Fruit fly (Drosophila melanogaster) whole organism, embryonic: ENCODE data around the gene Gas8.

Experiments used
- Atf-2 ChIP-seq: fragments of 200-800 bp; sonication (Bioruptor generic); optimal IDR thresholded peaks from 2 replicates; lab custom pipeline; 2016; ENCODE audit warnings: missing biosample characterization, missing genetic modification characterization
- CG11504 ChIP-seq: fragments of 200-800 bp; sonication (Bioruptor generic); optimal IDR thresholded peaks from 3 replicates; lab custom pipeline; 2019; ENCODE audit warnings: missing biosample characterization, mild to moderate bottlenecking, missing genetic modification characterization, moderate library complexity
- CG13287 ChIP-seq: fragments of 200-800 bp; sonication (Bioruptor generic); IDR thresholded peaks from 2 replicates; pipeline ENCODE4 v1.3.6; 2022; ENCODE audit warnings: missing biosample characterization, missing genetic modification characterization; ENCODE audit not compliant: partially characterized antibody
- CG13424 ChIP-seq: fragments of 200-800 bp; sonication (Bioruptor generic); optimal IDR thresholded peaks from 2 replicates; lab custom pipeline; 2019; ENCODE audit warnings: missing biosample characterization, mild to moderate bottlenecking, missing genetic modification characterization, moderate library complexity
- CG14441 ChIP-seq: fragments of 200-800 bp; sonication (Bioruptor generic); IDR thresholded peaks from 2 replicates; pipeline ENCODE4 v1.3.6; 2022; ENCODE audit warnings: missing biosample characterization, missing genetic modification characterization
- CG14710 ChIP-seq: fragments of 200-800 bp; sonication (Bioruptor generic); optimal IDR thresholded peaks from 3 replicates; lab custom pipeline; 2019; ENCODE audit warnings: missing biosample characterization, mild to moderate bottlenecking, missing genetic modification characterization, moderate library complexity
- CG15269 ChIP-seq: fragments of 200-800 bp; sonication (Bioruptor generic); optimal IDR thresholded peaks from 2 replicates; lab custom pipeline; 2018; ENCODE audit warnings: missing biosample characterization, mild to moderate bottlenecking, missing genetic modification characterization, moderate library complexity
- CG30020 ChIP-seq: fragments of 200-800 bp; optimal IDR thresholded peaks from 2 replicates; lab custom pipeline; 2019; ENCODE audit warnings: missing biosample characterization, mild to moderate bottlenecking, missing genetic modification characterization, moderate library complexity
- CG3163 ChIP-seq: fragments of 200-800 bp; sonication (Bioruptor generic); optimal IDR thresholded peaks from 3 replicates; lab custom pipeline; 2016; ENCODE audit warnings: missing biosample characterization, missing genetic modification characterization
- CG34224 ChIP-seq: fragments of 200-800 bp; sonication (Bioruptor generic); IDR thresholded peaks from 3 replicates; pipeline ENCODE4 v1.3.6; 2022; ENCODE audit warnings: missing biosample characterization, missing genetic modification characterization; ENCODE audit not compliant: partially characterized antibody
- CG7839 ChIP-seq: fragments of 200-800 bp; sonication (Bioruptor generic); optimal IDR thresholded peaks from 3 replicates; lab custom pipeline; 2018; ENCODE audit warnings: missing biosample characterization, mild to moderate bottlenecking, missing genetic modification characterization, moderate library complexity
- CG8359 ChIP-seq: fragments of 200-800 bp; sonication (Bioruptor generic); optimal IDR thresholded peaks from 2 replicates; lab custom pipeline; 2017; ENCODE audit warnings: missing biosample characterization, mild to moderate bottlenecking, missing genetic modification characterization, borderline replicate concordance
- CG8478 ChIP-seq: fragments of >200 bp; optimal IDR thresholded peaks from 2 replicates; lab custom pipeline; 2018
- Dad ChIP-seq: fragments of 200-800 bp; sonication (Bioruptor generic); optimal IDR thresholded peaks from 3 replicates; lab custom pipeline; 2016; ENCODE audit warnings: missing biosample characterization, missing genetic modification characterization
- Dfd ChIP-seq, 2 experiments: fragments of >200 bp; optimal IDR thresholded peaks; 2 replicates each; lab custom pipeline; 2017; ENCODE audit warnings: missing biosample characterization in 2 of 2, missing genetic modification characterization in 2 of 2
- Dip3 ChIP-seq: fragments of 200-800 bp; sonication (Bioruptor generic); optimal IDR thresholded peaks from 3 replicates; lab custom pipeline; 2016; ENCODE audit warnings: missing biosample characterization, missing genetic modification characterization
- Doc2 ChIP-seq: fragments of 200-800 bp; sonication (Bioruptor generic); IDR thresholded peaks from 2 replicates; pipeline ENCODE4 v1.3.6; 2022; ENCODE audit warnings: missing biosample characterization, missing genetic modification characterization
- Fer2 ChIP-seq: fragments of 200-800 bp; sonication (Bioruptor generic); optimal IDR thresholded peaks from 2 replicates; lab custom pipeline; 2018; ENCODE audit warnings: missing biosample characterization, mild to moderate bottlenecking, missing genetic modification characterization, moderate library complexity
- Hr78 ChIP-seq, 2 experiments: fragments of 200-800 bp in 1 of 2; fragments of >200 bp in 1 of 2; sonication (Bioruptor generic) in 1 of 2; optimal IDR thresholded peaks; 2 replicates each; lab custom pipeline; 2017 to 2019; ENCODE audit warnings: missing biosample characterization in 2 of 2, missing genetic modification characterization in 2 of 2, mild to moderate bottlenecking in 1 of 2, moderate library complexity in 1 of 2
- Pdp1 ChIP-seq, 2 experiments: fragments of 200-800 bp; sonication (Bioruptor generic); optimal IDR thresholded peaks; 3 replicates each; lab custom pipeline; 2016; ENCODE audit warnings: missing biosample characterization in 2 of 2, missing genetic modification characterization in 2 of 2, mild to moderate bottlenecking in 1 of 2, moderate library complexity in 1 of 2
- Scr ChIP-seq: fragments of 200-800 bp; sonication (Bioruptor generic); IDR thresholded peaks from 2 replicates; pipeline ENCODE4 v1.3.6; 2022; ENCODE audit warnings: missing biosample characterization, missing genetic modification characterization; ENCODE audit not compliant: partially characterized antibody
- Sin3A ChIP-seq: fragments of >200 bp; optimal IDR thresholded peaks from 2 replicates; lab custom pipeline; 2018
- Spps ChIP-seq: fragments of 200-800 bp; sonication (Bioruptor generic); optimal IDR thresholded peaks from 2 replicates; lab custom pipeline; 2018; ENCODE audit warnings: missing biosample characterization, mild to moderate bottlenecking, missing genetic modification characterization
- Trl ChIP-seq, 3 experiments: fragments of >200 bp in 2 of 3; fragments of 200-800 bp in 1 of 3; sonication (Bioruptor generic) in 1 of 3; optimal IDR thresholded peaks; 2 replicates in 1 of 3; 3 replicates in 2 of 3; lab custom pipeline; 2016 to 2017; ENCODE audit warnings: missing biosample characterization in 1 of 3, missing genetic modification characterization in 1 of 3
- Usf ChIP-seq: fragments of 200-800 bp; sonication (Bioruptor generic); optimal IDR thresholded peaks from 2 replicates; lab custom pipeline; 2017; ENCODE audit warnings: missing genotype, missing biosample characterization, missing genetic modification characterization
- chinmo ChIP-seq: fragments of 200-800 bp; sonication (Bioruptor generic); IDR thresholded peaks from 4 replicates; pipeline ENCODE4 v1.3.6; 2022; ENCODE audit warnings: missing biosample characterization, missing genetic modification characterization; ENCODE audit not compliant: partially characterized antibody
- danr ChIP-seq: fragments of 200-800 bp; sonication (Bioruptor generic); IDR thresholded peaks from 2 replicates; pipeline ENCODE4 v1.3.6; 2022; ENCODE audit warnings: missing biosample characterization, missing genetic modification characterization
- gt ChIP-seq: fragments of 200-800 bp; sonication (Bioruptor generic); IDR thresholded peaks from 2 replicates; pipeline ENCODE4 v1.3.6; 2022; ENCODE audit warnings: missing biosample characterization, missing genetic modification characterization
- lbe ChIP-seq: fragments of 200-800 bp; sonication (Bioruptor generic); optimal IDR thresholded peaks from 2 replicates; lab custom pipeline; 2016; ENCODE audit warnings: missing biosample characterization, mild to moderate bottlenecking, missing genetic modification characterization
- lilli ChIP-seq: fragments of 200-800 bp; sonication (Bioruptor generic); optimal IDR thresholded peaks from 3 replicates; lab custom pipeline; 2016; ENCODE audit warnings: missing biosample characterization, missing genetic modification characterization
- mam ChIP-seq: fragments of 200-800 bp; sonication (Bioruptor generic); optimal IDR thresholded peaks from 3 replicates; lab custom pipeline; 2016; ENCODE audit warnings: missing biosample characterization, missing genetic modification characterization
- nom ChIP-seq: fragments of 200-800 bp; sonication (Bioruptor generic); optimal IDR thresholded peaks from 2 replicates; lab custom pipeline; 2017; ENCODE audit warnings: missing biosample characterization, missing genetic modification characterization, mild to moderate bottlenecking, moderate library complexity, missing genetic modification reagents
- sd ChIP-seq: fragments of 200-800 bp; sonication (Bioruptor generic); optimal IDR thresholded peaks from 3 replicates; lab custom pipeline; 2018; ENCODE audit warnings: missing biosample characterization, mild to moderate bottlenecking, missing genetic modification characterization, moderate library complexity
- sens ChIP-seq: fragments of 200-800 bp; sonication (Bioruptor generic); peaks from one replicate; lab custom pipeline; 2016; ENCODE audit warnings: missing biosample characterization, missing genetic modification characterization
- sim ChIP-seq: fragments of 200-800 bp; sonication (Bioruptor generic); IDR thresholded peaks from 2 replicates; pipeline ENCODE4 v1.3.6; 2022; ENCODE audit warnings: missing biosample characterization, missing genetic modification characterization
- sna ChIP-seq: fragments of 200-800 bp; sonication (Bioruptor generic); IDR thresholded peaks from 2 replicates; pipeline ENCODE4 v1.3.6; 2022; ENCODE audit warnings: missing biosample characterization, missing genetic modification characterization; ENCODE audit not compliant: partially characterized antibody
- sqz ChIP-seq: fragments of 200-800 bp; sonication (Bioruptor generic); optimal IDR thresholded peaks from 3 replicates; lab custom pipeline; 2018; ENCODE audit warnings: missing biosample characterization, mild to moderate bottlenecking, missing genetic modification characterization
- yki ChIP-seq: fragments of >200 bp; optimal IDR thresholded peaks from 3 replicates; lab custom pipeline; 2018
- z ChIP-seq: fragments of 200-800 bp; sonication (Bioruptor generic); IDR thresholded peaks from 3 replicates; pipeline ENCODE4 v1.3.6; 2022; ENCODE audit warnings: missing biosample characterization, missing genetic modification characterization
- zen ChIP-seq: fragments of 200-800 bp; sonication (Bioruptor generic); optimal IDR thresholded peaks from 3 replicates; lab custom pipeline; 2018; ENCODE audit warnings: missing biosample characterization, mild to moderate bottlenecking, missing genetic modification characterization, moderate library complexity
- zen2 ChIP-seq: fragments of 200-800 bp; sonication (Bioruptor generic); IDR thresholded peaks from 3 replicates; pipeline ENCODE4 v1.3.6; 2022; ENCODE audit warnings: missing biosample characterization, missing genetic modification characterization; ENCODE audit not compliant: partially characterized antibody

The Gas8 gene

dm6 chrX:3451250-3451786, 53.3 kb downstream of the Gas8 start:
- peak; percentile 80; the same call in 3 of the 4 replicates for TF ChIP-seq chinmo (GFP tag; lab: Robert Waterston, UW)
- TF ChIP-seq sna (GFP tag; lab: Robert Waterston, UW): peak; percentile 26; the same call in 1 of the 2 replicates
- peak; percentile 98 for TF ChIP-seq CG11504 (tag; lab: Kevin White, UChicago)
- TF ChIP-seq sqz (GFP tag; lab: Kevin White, UChicago): peak; percentile 38
- TF ChIP-seq Dip3 (GFP tag; lab: Kevin White, UChicago): no peak
- peak; percentile 90 for TF ChIP-seq CG3163 (GFP tag; lab: Kevin White, UChicago)
- TF ChIP-seq yki (lab: Kevin White, UChicago): peak; percentile 53
- 0 out of 2 replicates have a peak, but pooled peaks have one; percentile 22 for TF ChIP-seq CG13287 (GFP tag; lab: Robert Waterston, UW)
- no peak for TF ChIP-seq sens (GFP tag; lab: Kevin White, UChicago)
- peak; percentile 4 for TF ChIP-seq nom (GFP tag; lab: Kevin White, UChicago)
- TF ChIP-seq CG8359: no peak
- peak; percentile 60 for TF ChIP-seq CG34224 (GFP tag; lab: Robert Waterston, UW)
- TF ChIP-seq z (GFP tag; lab: Robert Waterston, UW): peak; percentile 96
- peak; percentile 56; the same call in 1 of the 3 replicates for TF ChIP-seq zen2
- TF ChIP-seq Trl (optimal IDR thresholded peaks at IDR 0.05; lab: Kevin White, UChicago): peak; percentile 87 to 96
- no peak for TF ChIP-seq Trl (GFP tag; optimal IDR thresholded peaks at IDR 0.05; lab: Kevin White, UChicago)
- TF ChIP-seq sd: peak; percentile 14
- TF ChIP-seq CG7839: no peak
- TF ChIP-seq lbe: peak; percentile 26
- TF ChIP-seq Atf-2: no peak

- TF ChIP-seq CG8478 (lab: Kevin White, UChicago): no peak
- TF ChIP-seq CG14710: no peak
- 0 out of 3 replicates have a peak, but pooled peaks have one; percentile 33 for TF ChIP-seq z (GFP tag; lab: Robert Waterston, UW)
- peak; percentile 73 for TF ChIP-seq CG30020 (tag; lab: Kevin White, UChicago)
- TF ChIP-seq Dfd (GFP tag; optimal IDR thresholded peaks at IDR 0.05; lab: Kevin White, UChicago): peak in 1 of 2 experiments; percentile 0
- peak in 1 of 2 experiments; percentile 59 for TF ChIP-seq Pdp1 (GFP tag; optimal IDR thresholded peaks at IDR 0.05; lab: Kevin White, UChicago)
- TF ChIP-seq Scr (GFP tag; lab: Robert Waterston, UW): no peak
- TF ChIP-seq sim (GFP tag; lab: Robert Waterston, UW): no peak
- no peak for TF ChIP-seq CG14441
- no peak for TF ChIP-seq Usf (GFP tag; lab: Kevin White, UChicago)
- no peak for TF ChIP-seq Spps (tag; lab: Kevin White, UChicago)
- no peak for TF ChIP-seq danr (GFP tag; lab: Robert Waterston, UW)
- no peak for TF ChIP-seq Doc2
- TF ChIP-seq mam (GFP tag; lab: Kevin White, UChicago): no peak
- TF ChIP-seq CG13424: no peak
- no peak for TF ChIP-seq Hr78 (GFP tag; optimal IDR thresholded peaks at IDR 0.05; lab: Kevin White, UChicago)
- TF ChIP-seq lilli (GFP tag; lab: Kevin White, UChicago): no peak
- TF ChIP-seq zen (tag; lab: Kevin White, UChicago): peak; percentile 26
- TF ChIP-seq Fer2: no peak
- TF ChIP-seq gt (GFP tag; lab: Robert Waterston, UW): no peak
- no peak for TF ChIP-seq Sin3A (lab: Kevin White, UChicago)
- no peak for TF ChIP-seq Dad (GFP tag; lab: Kevin White, UChicago)
- TF ChIP-seq CG15269 (tag; lab: Kevin White, UChicago): no peak
Measured at dm6 chrX:3448893-3449394, 55.7 kb downstream of the Gas8 start, which contains the start of gene CG12535. Gene CG12535, minus strand, starts transcription at chrX:3448943.
